Fruit fly (Drosophila melanogaster): ENCODE results near the gene Spn77Bb.

Gene Spn77Bb

dm6 chr3L:20302081-20302630 is 18.6 kb upstream of the Spn77Bb start, which contains the start of gene Pex23 (continued):
- TF ChIP-seq ind (GFP tag; optimal IDR thresholded peaks at IDR 0.05) (peak; percentile 85), Sry-β (GFP tag; optimal IDR thresholded peaks at IDR 0.05) (peak; percentile 66), MTF-1 (GFP tag; optimal IDR thresholded peaks at IDR 0.05; ENCODE audit: borderline replicate concordance) (no peak), CG43689 (GFP tag; IDR thresholded peaks at IDR 0.05) (0 out of 2 replicates have a peak, but pooled peaks have one; percentile 16), Gug (GFP tag; IDR thresholded peaks at IDR 0.05) (peak; percentile 77; the same call in 3 of the 4 replicates), CG13296 (GFP tag; optimal IDR thresholded peaks at IDR 0.05) (peak; percentile 59), fu2 (GFP tag; optimal IDR thresholded peaks at IDR 0.05) (peak; percentile 39), Neu2 (GFP tag; optimal IDR thresholded peaks at IDR 0.05; ENCODE audit: borderline replicate concordance) (no peak), eyg (GFP tag; optimal IDR thresholded peaks at IDR 0.05) (no peak), CG3407 (GFP tag; optimal IDR thresholded peaks at IDR 0.05) (no peak), da (GFP tag; optimal IDR thresholded peaks at IDR 0.05) (peak; percentile 15), dati (GFP tag; IDR thresholded peaks at IDR 0.05) (no peak), chm (GFP tag; IDR thresholded peaks at IDR 0.05) (peak; percentile 76), Dp (GFP tag; optimal IDR thresholded peaks at IDR 0.05) (peak; percentile 42), kay (GFP tag; optimal IDR thresholded peaks at IDR 0.05) (peak; percentile 73), wor (GFP tag; IDR thresholded peaks at IDR 0.05) (peak; percentile 60; the same call in 1 of the 2 replicates), CG11723 (GFP tag; optimal IDR thresholded peaks at IDR 0.05) (peak; percentile 53), stc (GFP tag; IDR thresholded peaks at IDR 0.05) (peak; percentile 65), ATbp (GFP tag; optimal IDR thresholded peaks at IDR 0.05) (peak; percentile 35), sens (GFP tag) (peak; percentile 96), Max (GFP tag; optimal IDR thresholded peaks at IDR 0.05) (peak; percentile 79), Mrtf (GFP tag; IDR thresholded peaks at IDR 0.05) (peak; percentile 57; the same call in 1 of the 3 replicates), Lpt (GFP tag; optimal IDR thresholded peaks at IDR 0.05) (no peak), CG11560 (tag; IDR thresholded peaks at IDR 0.05) (peak; percentile 69), Dref (GFP tag; IDR thresholded peaks at IDR 0.05) (peak; percentile 88), D (optimal IDR thresholded peaks at IDR 0.05) (no peak), D (GFP tag; optimal IDR thresholded peaks at IDR 0.05) (peak; percentile 60), C15 (GFP tag; IDR thresholded peaks at IDR 0.05) (no peak), CG1603 (tag; optimal IDR thresholded peaks at IDR 0.05) (peak; percentile 58), Antp (GFP tag; optimal IDR thresholded peaks at IDR 0.05) (peak; percentile 61), CG8089 (GFP tag; optimal IDR thresholded peaks at IDR 0.05) (no peak), Hand (GFP tag; optimal IDR thresholded peaks at IDR 0.05) (peak; percentile 1), aop (GFP tag; IDR thresholded peaks at IDR 0.05) (no peak), ap (GFP tag; IDR thresholded peaks at IDR 0.05) (peak; percentile 64), CG6175 (GFP tag; IDR thresholded peaks at IDR 0.05) (peak; percentile 43; the same call in 1 of the 3 replicates), Lim3 (GFP tag; IDR thresholded peaks at IDR 0.05) (no peak), ranshi (GFP tag; IDR thresholded peaks at IDR 0.05) (peak; percentile 77; the same call in 1 of the 2 replicates), Xbp1 (GFP tag; optimal IDR thresholded peaks at IDR 0.05) (peak; percentile 92), CG3995 (GFP tag; optimal IDR thresholded peaks at IDR 0.05) (no peak), psq (GFP tag; optimal IDR thresholded peaks at IDR 0.05) (peak; percentile 63), CG4707 (GFP tag; optimal IDR thresholded peaks at IDR 0.05) (peak; percentile 21), ac (GFP tag; optimal IDR thresholded peaks at IDR 0.05) (no peak), mirr (GFP tag; optimal IDR thresholded peaks at IDR 0.05) (no peak), ash1 (GFP tag; optimal IDR thresholded peaks at IDR 0.05) (no peak), Atf6 (GFP tag; IDR thresholded peaks at IDR 0.05) (peak; percentile 64), abd-A (tag; optimal IDR thresholded peaks at IDR 0.05) (no peak), B-H2 (GFP tag; optimal IDR thresholded peaks at IDR 0.05) (peak; percentile 66), lilli (GFP tag; optimal IDR thresholded peaks at IDR 0.05) (peak; percentile 89), CG12104 (GFP tag; optimal IDR thresholded peaks at IDR 0.05) (peak; percentile 68), CG16779 (GFP tag; IDR thresholded peaks at IDR 0.05) (0 out of 2 replicates have a peak, but pooled peaks have one; percentile 41), CG17361 (GFP tag; IDR thresholded peaks at IDR 0.05) (peak; percentile 82), CG33557 (GFP tag; optimal IDR thresholded peaks at IDR 0.05) (peak; percentile 45)
